Fruit fly (Drosophila melanogaster): ENCODE data around the gene BHD.
A peak's percentile ranks its signal among the peaks of the same experiment; 100 is the strongest.

Gene BHD

DNA sequence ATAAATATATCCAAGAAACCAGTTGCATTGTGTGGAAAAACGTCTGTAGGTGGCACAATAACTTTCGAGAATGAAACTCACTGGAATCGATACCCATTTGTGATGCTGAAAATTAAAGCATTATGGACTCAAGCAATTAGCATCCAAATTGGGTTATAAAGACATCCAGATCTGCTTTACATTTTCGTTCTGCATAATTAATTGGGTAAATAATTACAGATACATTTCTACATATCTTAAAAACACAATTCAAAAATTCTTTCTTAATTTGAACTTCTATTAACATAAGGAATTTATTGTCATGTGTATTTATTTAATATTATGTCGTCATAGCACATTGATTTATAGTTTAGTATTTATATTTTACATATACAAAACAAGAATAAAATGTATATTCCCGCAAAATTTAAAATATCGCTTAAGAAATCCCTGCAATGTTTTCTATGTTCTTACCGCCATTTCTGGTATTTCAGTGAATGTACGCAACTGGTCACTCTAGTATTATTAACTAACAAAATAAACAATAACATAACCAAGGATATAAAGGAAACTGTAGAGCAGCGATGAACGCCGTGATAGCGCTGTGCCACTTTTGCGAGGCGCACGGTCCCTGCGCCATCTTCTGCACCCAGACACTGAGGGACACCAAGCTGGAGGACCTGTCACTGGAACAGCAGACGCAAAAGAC, at the start of gene BHD, which contains the start of gene CG14829:
Gene BHD, plus strand, starts transcription at position 471 of the 688 bp plus-strand sequence.
Gene CG14829, minus strand, starts transcription at position 51 of the 688 bp plus-strand sequence.
- no peak for TF ChIP-seq CG17801 (GFP tag; optimal IDR thresholded peaks at IDR 0.05; ENCODE audit: partially characterized antibody)

DNA sequence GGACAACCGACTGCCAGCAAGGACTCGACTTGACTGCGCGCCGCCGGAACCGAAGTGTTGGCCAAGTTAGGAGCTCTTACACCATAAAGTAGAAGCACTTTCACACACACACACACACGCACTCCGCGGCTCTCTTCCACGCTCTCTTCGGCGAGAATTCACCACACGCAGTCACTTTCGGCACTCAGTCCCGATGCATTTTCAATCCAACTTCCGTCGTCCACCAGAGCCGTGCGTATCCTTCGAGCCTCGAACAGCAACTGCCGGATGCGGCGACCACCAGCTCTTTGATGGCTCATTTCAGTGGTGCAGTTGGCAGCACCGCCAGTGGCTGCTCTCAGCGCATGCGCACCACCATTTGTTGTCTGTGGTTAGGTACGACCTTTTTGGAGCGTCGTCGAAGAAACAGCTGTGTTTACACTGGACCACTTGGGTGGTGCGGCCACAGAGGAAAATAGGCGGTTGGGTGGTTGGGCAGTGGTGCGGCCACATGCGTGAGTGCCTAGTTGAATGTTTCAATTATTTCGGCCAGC, 48.6 kb upstream of the BHD start, which contains the start of gene Dscam2:
Gene Dscam2, minus strand, starts transcription at position 264 of the 533 bp plus-strand sequence.
- TF ChIP-seq CG17801 (GFP tag; optimal IDR thresholded peaks at IDR 0.05; ENCODE audit: partially characterized antibody): no peak

DNA sequence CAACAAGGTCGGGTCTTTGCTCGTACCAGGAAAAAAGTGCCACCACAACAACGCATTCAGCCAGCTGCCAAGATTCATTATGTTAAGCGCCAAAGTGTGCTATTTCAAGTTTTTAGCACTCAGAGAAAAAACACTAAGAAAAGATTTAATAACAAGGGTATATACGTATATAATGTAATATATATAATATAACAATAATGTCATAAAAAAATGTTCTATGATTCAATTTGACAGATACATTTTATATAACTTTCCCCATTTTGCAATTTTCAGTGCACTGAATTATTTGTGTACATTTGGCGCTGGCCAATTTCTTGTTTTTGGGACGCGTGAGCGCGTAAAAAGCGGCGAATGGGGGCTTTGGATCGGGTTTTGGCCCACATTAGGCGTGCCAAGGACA, 47.8 kb upstream of the BHD start:
- no peak for TF ChIP-seq CG17801 (GFP tag; optimal IDR thresholded peaks at IDR 0.05; ENCODE audit: partially characterized antibody)

DNA sequence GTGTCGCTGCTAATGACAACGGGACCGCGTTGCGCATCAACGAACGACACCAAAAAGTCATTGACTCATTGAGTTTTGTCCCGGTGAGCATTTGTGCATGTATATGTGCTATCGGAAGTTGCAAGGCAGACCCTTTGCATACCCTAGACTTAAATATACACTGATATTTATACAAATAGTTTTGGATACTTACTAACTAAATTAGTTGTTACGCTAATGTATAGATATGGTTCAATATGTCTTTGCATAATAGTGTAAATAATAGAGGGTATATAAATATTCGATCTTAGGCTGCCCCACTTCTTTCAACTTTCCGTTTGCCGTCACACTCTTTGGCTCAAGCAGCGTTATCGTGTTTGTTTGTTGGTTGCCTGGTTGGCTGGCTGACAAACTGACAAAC, 47.1 kb upstream of the BHD start:
- no peak for TF ChIP-seq CG17801 (GFP tag; optimal IDR thresholded peaks at IDR 0.05; ENCODE audit: partially characterized antibody)

DNA sequence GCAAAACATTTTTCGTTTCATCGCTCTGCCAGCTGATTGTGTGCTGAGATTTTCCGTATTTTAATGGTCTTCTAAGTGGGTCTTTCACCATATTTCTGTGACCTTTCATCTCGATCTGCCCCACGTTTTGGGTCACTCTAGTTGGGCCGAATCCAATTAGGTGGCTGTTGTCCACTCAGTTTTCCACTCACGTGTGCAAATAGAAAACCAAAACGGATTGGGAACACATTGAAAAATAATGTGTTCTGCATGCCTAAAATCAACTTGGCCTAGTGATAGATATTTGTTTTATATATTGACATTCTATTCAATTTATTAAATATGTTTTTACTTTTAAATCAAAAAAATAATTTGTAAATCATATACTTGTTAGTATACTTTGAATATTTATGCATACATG, 4.1 kb upstream of the BHD start, which contains the start of gene CG14826:
Gene CG14826, plus strand, starts transcription at position 301 of the 400 bp plus-strand sequence.
- no peak for TF ChIP-seq CG17801 (GFP tag; optimal IDR thresholded peaks at IDR 0.05; ENCODE audit: partially characterized antibody)

DNA sequence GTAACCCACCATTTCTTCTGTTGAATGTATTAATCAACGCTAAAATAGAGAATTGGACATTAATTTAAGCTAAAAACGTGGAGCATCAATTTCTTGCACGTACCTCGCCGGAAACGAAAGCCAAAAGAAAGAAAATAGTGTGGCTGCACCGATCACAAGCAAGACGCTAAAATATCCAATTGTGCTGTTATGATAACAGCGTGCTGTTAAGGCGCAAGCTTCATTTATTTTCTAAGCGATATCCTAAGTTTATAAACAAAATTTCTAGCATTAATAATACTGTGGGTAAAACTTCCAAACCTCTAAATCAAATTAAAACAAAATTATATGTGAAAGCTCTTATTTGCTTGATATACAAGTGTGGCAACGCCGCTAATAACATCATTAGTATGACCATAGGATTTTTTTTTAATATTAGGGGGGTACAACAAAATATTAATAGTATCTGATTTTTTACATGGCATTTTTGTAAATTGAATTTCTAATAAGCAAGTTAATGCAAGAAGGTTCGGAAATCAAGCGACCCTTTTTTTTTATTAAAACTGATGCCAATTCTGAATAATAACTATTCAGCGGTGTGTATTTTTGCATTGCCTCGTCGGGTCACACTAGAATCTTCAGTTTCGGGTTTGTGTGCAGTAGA, 3.0 kb downstream of the BHD start, which contains the start of the genes RpL18 and Neos:
Gene RpL18, minus strand, starts transcription at position 135 of the 643 bp plus-strand sequence.
Gene Neos, plus strand, starts transcription at position 412 of the 643 bp plus-strand sequence.
- peak; percentile 83 for TF ChIP-seq CG17801 (GFP tag; optimal IDR thresholded peaks at IDR 0.05; ENCODE audit: partially characterized antibody)

DNA sequence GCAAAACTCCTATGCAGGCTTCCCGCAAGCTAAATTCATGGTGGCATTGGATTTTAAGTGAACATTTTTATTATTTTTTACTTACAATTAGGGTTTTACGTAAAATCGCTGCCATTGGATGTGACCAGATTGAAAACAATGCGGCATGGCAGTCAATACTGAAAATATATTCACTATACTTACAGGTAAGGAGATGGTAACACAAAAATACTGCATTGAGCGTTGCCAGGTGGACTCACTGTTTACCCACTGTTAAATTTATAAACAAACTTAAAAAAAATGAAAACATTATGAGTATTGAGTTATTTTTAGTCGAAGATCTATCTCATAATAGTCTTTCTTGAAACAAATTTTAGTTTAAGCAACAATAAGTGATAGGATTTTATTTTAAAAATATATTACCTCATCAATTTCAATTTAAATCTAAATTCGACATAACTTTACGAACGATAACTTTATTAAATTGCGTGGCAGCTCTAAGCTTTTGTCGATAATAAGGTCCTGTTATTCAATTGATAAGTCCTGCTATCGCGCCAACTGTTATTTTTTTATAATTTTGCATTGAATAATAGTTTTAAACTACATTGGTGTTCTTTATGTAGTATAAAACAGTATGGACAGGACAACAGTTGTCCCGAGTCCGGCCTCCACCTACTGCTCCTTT, 5.6 kb downstream of the BHD start, which contains the start of the genes mRpL50 and mei-P22:
Gene mRpL50, minus strand, starts transcription at position 159 of the 664 bp plus-strand sequence.
Gene mei-P22, plus strand, starts transcription at position 614 of the 664 bp plus-strand sequence.
- TF ChIP-seq CG17801 (GFP tag; optimal IDR thresholded peaks at IDR 0.05; ENCODE audit: partially characterized antibody): peak; percentile 6

DNA sequence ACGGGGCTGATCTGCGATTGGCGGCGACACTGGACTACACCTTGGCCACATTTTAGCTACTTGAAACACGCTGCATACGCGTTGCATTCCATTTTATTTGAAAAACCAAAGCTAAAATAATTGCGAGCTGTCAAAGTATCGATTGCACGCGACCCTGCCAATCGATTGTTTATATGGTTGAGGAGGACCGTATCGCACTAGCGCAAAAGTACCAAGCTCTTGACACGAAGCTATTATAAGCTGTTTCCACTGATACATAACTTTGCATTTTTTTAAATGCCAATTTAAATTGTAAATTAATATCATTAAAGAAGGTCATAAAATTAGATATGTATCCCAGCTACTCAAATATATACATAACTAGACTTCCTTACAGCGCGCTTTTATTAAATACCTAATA, 10.8 kb downstream of the BHD start, which contains the start of gene Cdc27:
Gene Cdc27, minus strand, starts transcription at position 174 of the 400 bp plus-strand sequence.
- TF ChIP-seq CG17801 (GFP tag; optimal IDR thresholded peaks at IDR 0.05; ENCODE audit: partially characterized antibody): peak; percentile 15

DNA sequence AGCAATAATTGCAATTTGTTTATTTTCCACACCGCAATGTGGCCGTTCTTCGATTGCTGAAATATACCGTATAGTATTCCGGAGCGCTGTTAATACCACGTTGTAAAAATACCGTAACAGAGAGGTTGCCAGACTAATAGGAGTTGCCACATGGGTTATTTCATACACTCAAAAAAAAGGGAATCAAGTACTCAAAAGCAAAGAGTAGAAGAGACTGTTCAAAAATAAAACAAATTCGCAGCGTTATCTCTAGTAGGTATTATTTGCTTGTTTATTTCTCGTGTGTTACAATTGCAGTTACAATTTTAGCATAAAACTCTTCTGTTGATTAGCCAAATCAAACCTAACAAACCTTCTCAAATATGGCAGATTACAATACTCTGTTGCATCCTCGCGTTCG, 12.1 kb downstream of the BHD start, which contains the start of gene MED4:
Gene MED4, minus strand, starts transcription at position 59 of the 400 bp plus-strand sequence.
- peak; percentile 47 for TF ChIP-seq CG17801 (GFP tag; optimal IDR thresholded peaks at IDR 0.05; ENCODE audit: partially characterized antibody)

DNA sequence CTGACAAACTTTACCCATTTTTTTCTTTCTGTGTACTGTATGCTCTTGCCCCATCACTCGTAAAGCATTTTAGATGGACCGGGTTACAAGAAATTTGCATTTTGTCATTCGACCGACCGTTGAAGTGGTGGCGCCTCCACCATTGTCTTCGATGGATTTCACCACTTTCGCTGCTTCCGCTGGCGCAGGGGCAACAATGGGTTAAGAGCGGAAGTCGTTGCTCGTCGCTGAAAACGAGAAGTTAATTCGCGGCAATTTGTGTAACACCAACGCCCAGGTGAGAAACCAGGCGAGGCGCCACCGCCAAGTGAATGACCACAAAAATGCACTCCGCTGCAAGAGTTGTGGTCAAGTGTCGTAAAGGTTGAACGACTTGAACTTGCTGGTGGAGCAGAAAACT, 16.4 kb downstream of the BHD start:
- TF ChIP-seq CG17801 (GFP tag; optimal IDR thresholded peaks at IDR 0.05; ENCODE audit: partially characterized antibody): no peak

DNA sequence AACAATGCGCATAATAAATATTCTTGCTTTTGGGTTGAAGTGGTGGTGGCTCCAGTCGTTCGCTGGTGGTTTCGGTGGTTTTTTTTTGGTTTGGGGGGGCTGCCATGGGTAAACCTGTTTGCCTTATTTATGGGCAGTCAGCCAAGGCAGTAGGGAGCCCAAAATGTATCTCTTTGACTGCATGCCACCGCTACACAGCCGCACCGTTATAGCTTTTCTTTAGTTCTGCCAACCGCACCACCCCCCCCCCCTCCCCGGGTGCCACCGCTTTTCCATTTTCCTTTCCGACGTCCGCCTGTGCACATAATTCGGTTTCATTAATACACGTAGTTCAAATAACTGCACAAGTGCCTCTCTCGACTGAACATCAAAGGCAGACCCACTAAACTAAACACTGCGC, 19.9 kb downstream of the BHD start:
- TF ChIP-seq CG17801 (GFP tag; optimal IDR thresholded peaks at IDR 0.05; ENCODE audit: partially characterized antibody): no peak

DNA sequence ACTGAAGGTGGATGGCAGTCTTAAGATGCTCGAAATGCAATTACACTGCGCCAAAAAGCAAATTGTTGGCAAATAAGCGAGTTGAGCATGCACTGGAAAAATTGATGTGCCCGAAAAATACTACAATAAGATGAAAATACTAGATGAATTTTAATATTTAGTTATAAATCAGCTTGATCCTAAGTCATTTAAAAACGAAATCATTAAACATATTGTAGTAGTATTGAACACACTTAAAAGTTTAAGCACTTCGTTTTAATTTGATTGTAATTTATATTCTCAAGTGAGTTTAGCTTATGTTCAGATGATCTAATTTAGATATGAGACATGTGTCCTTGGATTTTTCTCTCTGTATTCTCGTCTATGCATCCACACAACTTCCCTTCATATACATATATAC, 24.1 kb downstream of the BHD start:
- no peak for TF ChIP-seq CG17801 (GFP tag; optimal IDR thresholded peaks at IDR 0.05; ENCODE audit: partially characterized antibody)

DNA sequence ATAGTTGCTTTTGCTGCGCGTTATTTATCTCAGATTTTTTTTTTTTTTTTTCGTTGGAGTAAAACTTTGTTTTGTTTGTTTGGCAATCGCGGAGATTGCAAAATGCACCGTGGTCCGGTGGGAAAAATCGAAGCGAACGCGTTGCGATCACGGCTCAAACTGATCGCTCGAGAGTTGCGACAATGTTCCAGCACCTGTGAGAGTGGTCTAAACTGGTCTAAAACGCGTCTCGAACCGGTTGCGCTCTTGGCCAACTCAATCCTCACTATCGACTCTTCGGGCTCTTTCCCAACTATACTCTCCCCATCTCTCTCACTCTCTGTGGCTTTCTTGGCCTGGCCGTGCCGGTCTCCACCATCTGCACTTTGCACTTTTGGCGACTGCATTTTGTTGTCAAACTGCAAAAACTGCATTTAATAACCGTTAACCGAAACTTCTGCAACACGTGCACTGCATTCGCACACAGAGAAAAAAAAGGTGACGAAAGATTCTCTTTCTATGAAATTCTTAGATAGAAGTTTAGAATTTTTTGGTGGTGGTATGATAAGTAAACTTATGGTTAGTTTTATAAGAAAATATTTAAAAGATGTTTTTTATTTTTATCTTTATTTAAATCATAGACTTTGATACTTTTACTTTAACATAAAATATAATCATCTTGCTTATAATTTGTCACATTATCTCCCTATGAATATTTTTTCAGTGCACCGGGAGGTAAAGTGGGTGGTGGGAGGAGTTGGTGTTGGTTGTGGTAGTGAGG, 25.6 kb downstream of the BHD start, which contains the start of gene CG14830:
Gene CG14830, minus strand, starts transcription at position 164 of the 760 bp plus-strand sequence.
- TF ChIP-seq CG17801 (GFP tag; optimal IDR thresholded peaks at IDR 0.05; ENCODE audit: partially characterized antibody): peak; percentile 24

DNA sequence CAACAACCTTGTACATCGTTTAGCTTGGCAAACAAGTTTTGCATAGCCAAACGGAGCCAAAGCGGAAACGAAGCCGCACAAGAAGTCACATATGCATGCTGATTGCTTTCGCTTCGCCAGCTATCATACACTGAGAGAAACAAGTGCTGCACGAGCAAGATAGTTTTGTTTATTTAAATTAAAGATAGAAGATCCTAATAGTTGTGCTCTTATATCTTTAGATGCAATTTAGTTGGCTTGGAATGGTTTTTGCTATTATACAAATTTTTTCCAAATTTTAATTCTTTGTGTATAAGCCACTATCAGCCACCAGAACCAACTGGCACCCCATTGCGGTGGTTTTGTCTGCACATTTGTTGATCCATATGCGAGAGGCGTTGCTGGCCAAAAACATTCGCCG, 45.2 kb downstream of the BHD start:
- no peak for TF ChIP-seq CG17801 (GFP tag; optimal IDR thresholded peaks at IDR 0.05; ENCODE audit: partially characterized antibody)
